Fruit fly (Drosophila melanogaster) whole organism, embryonic: Measurements from ENCODE around the gene Tailor.

Experiments used
- Antp ChIP-seq: fragments of 200-800 bp; sonication (Bioruptor generic); optimal IDR thresholded peaks from 3 replicates; lab custom pipeline; 2016; ENCODE audit warnings: missing biosample characterization, missing genetic modification characterization
- C15 ChIP-seq: fragments of 200-800 bp; sonication (Bioruptor generic); IDR thresholded peaks from 3 replicates; pipeline ENCODE4 v1.3.6; 2022; ENCODE audit warnings: missing biosample characterization, missing genetic modification characterization
- CG1024 ChIP-seq: fragments of 200-800 bp; sonication (Bioruptor generic); IDR thresholded peaks from 2 replicates; pipeline ENCODE4 v1.3.6; 2022; ENCODE audit warnings: missing biosample characterization, missing genetic modification characterization
- CG10267 ChIP-seq: fragments of 200-800 bp; sonication (Bioruptor generic); optimal IDR thresholded peaks from 2 replicates; lab custom pipeline; 2018; ENCODE audit warnings: missing biosample characterization, mild to moderate bottlenecking, missing genetic modification characterization, moderate library complexity
- CG10654 ChIP-seq: fragments of 200-800 bp; sonication (Bioruptor generic); optimal IDR thresholded peaks from 2 replicates; lab custom pipeline; 2016; ENCODE audit warnings: missing biosample characterization, missing genetic modification characterization
- CG12219 ChIP-seq: fragments of 200-800 bp; sonication (Bioruptor generic); optimal IDR thresholded peaks from 3 replicates; lab custom pipeline; 2018; ENCODE audit warnings: missing biosample characterization, mild to moderate bottlenecking, missing genetic modification characterization
- CG12659 ChIP-seq: fragments of 200-800 bp; sonication (Bioruptor generic); optimal IDR thresholded peaks from 3 replicates; lab custom pipeline; 2017; ENCODE audit warnings: mild to moderate bottlenecking, missing biosample characterization, missing genetic modification reagents, missing genetic modification characterization
- CG14710 ChIP-seq: fragments of 200-800 bp; sonication (Bioruptor generic); optimal IDR thresholded peaks from 3 replicates; lab custom pipeline; 2019; ENCODE audit warnings: missing biosample characterization, mild to moderate bottlenecking, missing genetic modification characterization, moderate library complexity
- CG1603 ChIP-seq: fragments of 200-800 bp; sonication (Bioruptor generic); optimal IDR thresholded peaks from 2 replicates; lab custom pipeline; 2019; ENCODE audit warnings: missing biosample characterization, mild to moderate bottlenecking, missing genetic modification characterization, moderate library complexity
- CG17361 ChIP-seq: fragments of 200-800 bp; sonication (Bioruptor generic); IDR thresholded peaks from 3 replicates; pipeline ENCODE4 v1.3.6; 2022; ENCODE audit warnings: missing biosample characterization, missing genetic modification characterization
- CG17802 ChIP-seq: fragments of 200-800 bp; sonication (Bioruptor generic); optimal IDR thresholded peaks from 2 replicates; lab custom pipeline; 2018; ENCODE audit warnings: missing biosample characterization, mild to moderate bottlenecking, missing genetic modification characterization, moderate library complexity
- CG17829 ChIP-seq: fragments of 200-800 bp; optimal IDR thresholded peaks from 2 replicates; lab custom pipeline; 2019; ENCODE audit warnings: missing biosample characterization, mild to moderate bottlenecking, missing genetic modification characterization, moderate library complexity
- CG2116 ChIP-seq: fragments of 200-800 bp; sonication (Bioruptor generic); optimal IDR thresholded peaks from 3 replicates; lab custom pipeline; 2018; ENCODE audit warnings: missing biosample characterization, mild to moderate bottlenecking, missing genetic modification characterization
- CG30403 ChIP-seq: fragments of 200-800 bp; sonication (Bioruptor generic); optimal IDR thresholded peaks from 3 replicates; lab custom pipeline; 2016; ENCODE audit warnings: missing biosample characterization, missing genetic modification characterization
- CG32767 ChIP-seq: fragments of 200-800 bp; sonication (Bioruptor generic); IDR thresholded peaks from 2 replicates; pipeline ENCODE4 v1.3.6; 2022; ENCODE audit warnings: missing biosample characterization, missing genetic modification characterization
- CG33213 ChIP-seq: fragments of 200-800 bp; sonication (Bioruptor generic); optimal IDR thresholded peaks from 3 replicates; lab custom pipeline; 2016; ENCODE audit warnings: missing biosample characterization, missing genetic modification characterization
- CG3995 ChIP-seq: fragments of 200-800 bp; sonication (Bioruptor generic); optimal IDR thresholded peaks from 3 replicates; lab custom pipeline; 2016; ENCODE audit warnings: missing biosample characterization, missing genetic modification characterization
- CG7963 ChIP-seq: fragments of 200-800 bp; sonication (Bioruptor generic); IDR thresholded peaks from 3 replicates; pipeline ENCODE4 v1.3.6; 2022; ENCODE audit warnings: missing biosample characterization, missing genetic modification characterization; ENCODE audit not compliant: partially characterized antibody
- CG8281 ChIP-seq: fragments of 200-800 bp; sonication (Bioruptor generic); optimal IDR thresholded peaks from 2 replicates; lab custom pipeline; 2018; ENCODE audit warnings: missing biosample characterization, mild to moderate bottlenecking, missing genetic modification characterization, moderate library complexity
- CG9876 ChIP-seq: fragments of 200-800 bp; sonication (Bioruptor generic); optimal IDR thresholded peaks from 2 replicates; lab custom pipeline; 2016; ENCODE audit warnings: missing biosample characterization, missing genetic modification characterization
- Dbx ChIP-seq: fragments of 200-800 bp; sonication (Bioruptor generic); IDR thresholded peaks from 3 replicates; pipeline ENCODE4 v1.3.6; 2022; ENCODE audit warnings: missing biosample characterization, missing genetic modification characterization
- Dll ChIP-seq: fragments of 200-800 bp; sonication (Bioruptor generic); IDR thresholded peaks from 4 replicates; pipeline ENCODE4 v1.3.6; 2022; ENCODE audit warnings: missing biosample characterization, missing genetic modification characterization; ENCODE audit not compliant: partially characterized antibody
- Doc2 ChIP-seq: fragments of 200-800 bp; sonication (Bioruptor generic); IDR thresholded peaks from 2 replicates; pipeline ENCODE4 v1.3.6; 2022; ENCODE audit warnings: missing biosample characterization, missing genetic modification characterization
- ERR ChIP-seq: fragments of 200-800 bp; sonication (Bioruptor generic); optimal IDR thresholded peaks from 2 replicates; lab custom pipeline; 2016; ENCODE audit warnings: missing biosample characterization, missing genetic modification characterization
- Hr3 ChIP-seq: fragments of 200-800 bp; sonication (Bioruptor generic); optimal IDR thresholded peaks from 3 replicates; lab custom pipeline; 2016; ENCODE audit warnings: missing biosample characterization, missing genetic modification characterization
- MBD-R2 ChIP-seq: fragments of 200-800 bp; sonication (Bioruptor generic); IDR thresholded peaks from 2 replicates; pipeline ENCODE4 v1.3.6; 2022; ENCODE audit warnings: missing biosample characterization, missing genetic modification characterization
- MESR4 ChIP-seq: fragments of 200-800 bp; sonication (Bioruptor generic); optimal IDR thresholded peaks from 2 replicates; lab custom pipeline; 2018; ENCODE audit warnings: missing biosample characterization, mild to moderate bottlenecking, missing genetic modification characterization, moderate library complexity
- Med ChIP-seq: fragments of 200-800 bp; sonication (Bioruptor generic); peaks from one replicate; lab custom pipeline; 2016; ENCODE audit warnings: missing biosample characterization, missing genetic modification characterization, mild to moderate bottlenecking, inconsistent platforms, moderate library complexity
- Nf-YC ChIP-seq: fragments of 200-800 bp; optimal IDR thresholded peaks from 3 replicates; lab custom pipeline; 2019; ENCODE audit warnings: missing biosample characterization, mild to moderate bottlenecking, missing genetic modification characterization, moderate library complexity
- Oli ChIP-seq: fragments of 200-800 bp; sonication (Bioruptor generic); optimal IDR thresholded peaks from 2 replicates; lab custom pipeline; 2018; ENCODE audit warnings: missing biosample characterization, mild to moderate bottlenecking, missing genetic modification characterization, moderate library complexity
- Sin3A ChIP-seq: fragments of >200 bp; optimal IDR thresholded peaks from 2 replicates; lab custom pipeline; 2018
- Six4 ChIP-seq: fragments of 200-800 bp; sonication (Bioruptor generic); optimal IDR thresholded peaks from 2 replicates; lab custom pipeline; 2016; ENCODE audit warnings: missing biosample characterization, missing genetic modification characterization
- Sry-δ ChIP-seq: fragments of 200-800 bp; sonication (Bioruptor generic); optimal IDR thresholded peaks from 2 replicates; lab custom pipeline; 2016; ENCODE audit warnings: missing biosample characterization, missing genetic modification characterization
- ash1 ChIP-seq: fragments of 200-800 bp; sonication (Bioruptor generic); optimal IDR thresholded peaks from 2 replicates; lab custom pipeline; 2018; ENCODE audit warnings: missing biosample characterization, mild to moderate bottlenecking, missing genetic modification characterization
- crc ChIP-seq: fragments of 200-800 bp; sonication (Bioruptor generic); optimal IDR thresholded peaks from 2 replicates; lab custom pipeline; 2016; ENCODE audit warnings: missing biosample characterization, missing genetic modification characterization
- cwo ChIP-seq: fragments of 200-800 bp; sonication (Bioruptor generic); optimal IDR thresholded peaks from 3 replicates; lab custom pipeline; 2017; ENCODE audit warnings: missing biosample characterization, missing genetic modification characterization, mild to moderate bottlenecking, moderate library complexity, missing genetic modification reagents
- dmrt11E ChIP-seq: fragments of 200-800 bp; sonication (Bioruptor generic); optimal IDR thresholded peaks from 3 replicates; lab custom pipeline; 2018; ENCODE audit warnings: missing biosample characterization, mild to moderate bottlenecking, missing genetic modification characterization, moderate library complexity
- eve ChIP-seq, 2 experiments: fragments of >200 bp; optimal IDR thresholded peaks; 2 replicates each; lab custom pipeline; 2017; ENCODE audit warnings: missing biosample characterization in 2 of 2, missing genetic modification characterization in 2 of 2
- ewg ChIP-seq: fragments of 200-800 bp; sonication (Bioruptor generic); optimal IDR thresholded peaks from 3 replicates; lab custom pipeline; 2017; ENCODE audit warnings: mild to moderate bottlenecking, missing biosample characterization, missing genetic modification reagents, missing genetic modification characterization
- fd64A ChIP-seq: fragments of 200-800 bp; sonication (Bioruptor generic); optimal IDR thresholded peaks from 3 replicates; lab custom pipeline; 2018; ENCODE audit warnings: missing biosample characterization, mild to moderate bottlenecking, missing genetic modification characterization
- fru ChIP-seq: fragments of >200 bp; optimal IDR thresholded peaks from 2 replicates; lab custom pipeline; 2017
- nmo ChIP-seq: fragments of 200-800 bp; sonication (Bioruptor generic); optimal IDR thresholded peaks from 2 replicates; lab custom pipeline; 2018; ENCODE audit warnings: missing biosample characterization, mild to moderate bottlenecking, missing genetic modification characterization, moderate library complexity
- pan ChIP-seq, 4 experiments: fragments of >200 bp in 3 of 4; fragments of 200-800 bp in 1 of 4; sonication (Bioruptor generic) in 1 of 4; optimal IDR thresholded peaks in 3 of 4; IDR thresholded peaks in 1 of 4; 2 replicates each; pipeline versions ENCODE4 v1.3.6 to Lab custom; 2017 to 2022; ENCODE audit warnings: missing biosample characterization in 2 of 4, missing genetic modification characterization in 2 of 4, mixed read lengths in 1 of 4
- peb ChIP-seq: fragments of 200-800 bp; sonication (Bioruptor generic); IDR thresholded peaks from 2 replicates; pipeline ENCODE4 v1.3.6; 2022; ENCODE audit warnings: missing biosample characterization, missing genetic modification characterization
- pfk ChIP-seq: fragments of 200-800 bp; sonication (Bioruptor generic); optimal IDR thresholded peaks from 2 replicates; lab custom pipeline; 2018; ENCODE audit warnings: missing biosample characterization, mild to moderate bottlenecking, missing genetic modification characterization, moderate library complexity
- phol ChIP-seq: fragments of 200-800 bp; sonication (Bioruptor generic); optimal IDR thresholded peaks from 3 replicates; lab custom pipeline; 2018; ENCODE audit warnings: missing biosample characterization, mild to moderate bottlenecking, missing genetic modification characterization, moderate library complexity
- salm ChIP-seq: fragments of 200-800 bp; sonication (Bioruptor generic); optimal IDR thresholded peaks from 2 replicates; lab custom pipeline; 2018; ENCODE audit warnings: missing biosample characterization, mild to moderate bottlenecking, missing genetic modification characterization
- tin ChIP-seq: fragments of 200-800 bp; sonication (Bioruptor generic); optimal IDR thresholded peaks from 3 replicates; lab custom pipeline; 2016; ENCODE audit warnings: missing biosample characterization, missing genetic modification characterization
- tna ChIP-seq: fragments of 200-800 bp; sonication (Bioruptor generic); IDR thresholded peaks from 2 replicates; pipeline ENCODE4 v1.3.6; 2022; ENCODE audit warnings: missing biosample characterization, missing genetic modification characterization; ENCODE audit not compliant: partially characterized antibody
- wek ChIP-seq: fragments of 200-800 bp; sonication (Bioruptor generic); optimal IDR thresholded peaks from 3 replicates; lab custom pipeline; 2018; ENCODE audit warnings: missing biosample characterization, mild to moderate bottlenecking, missing genetic modification characterization, moderate library complexity

Tailor gene

dm6 chr3R:7080157-7080916, 5.5 kb downstream of the Tailor start, which contains the start of gene Ref1 (continued):
- TF ChIP-seq MBD-R2 (GFP tag; lab: Robert Waterston, UW), result peak; percentile 39; the same call in 1 of the 2 replicates
- TF ChIP-seq pfk, result peak; percentile 92
- TF ChIP-seq nmo (GFP tag; lab: Kevin White, UChicago), result peak; percentile 23
- no peak for TF ChIP-seq wek (GFP tag; lab: Kevin White, UChicago)
- peak; percentile 29 for TF ChIP-seq CG14710 (tag; lab: Kevin White, UChicago)
- TF ChIP-seq Nf-YC (tag; lab: Kevin White, UChicago), result peak; percentile 28
- no peak for TF ChIP-seq Dll (GFP tag; lab: Robert Waterston, UW)
- no peak for TF ChIP-seq CG32767 (GFP tag; lab: Robert Waterston, UW)
- no peak for TF ChIP-seq ewg (GFP tag; lab: Kevin White, UChicago)
- 0 out of 3 replicates have a peak, but pooled peaks have one; percentile 30 for TF ChIP-seq CG17361 (GFP tag; lab: Robert Waterston, UW)
- no peak for TF ChIP-seq fd64A (GFP tag; lab: Kevin White, UChicago)
- peak; percentile 17 for TF ChIP-seq dmrt11E (tag; lab: Kevin White, UChicago)
- TF ChIP-seq CG1603 (tag; lab: Kevin White, UChicago), result peak; percentile 100
- TF ChIP-seq CG17802 (tag; lab: Kevin White, UChicago), result peak; percentile 91
- peak; percentile 14 for TF ChIP-seq CG3995
- peak; percentile 5 for TF ChIP-seq CG2116 (GFP tag; lab: Kevin White, UChicago)
- TF ChIP-seq CG1024 (GFP tag; lab: Robert Waterston, UW), result peak; percentile 93
- no peak for TF ChIP-seq CG8281 (tag; lab: Kevin White, UChicago)
- no peak for TF ChIP-seq CG33213 (GFP tag; lab: Kevin White, UChicago)
- no peak for TF ChIP-seq CG12219 (GFP tag; lab: Kevin White, UChicago)
- TF ChIP-seq phol (tag; lab: Kevin White, UChicago), result peak; percentile 100
- no peak for TF ChIP-seq Six4
- TF ChIP-seq tin (GFP tag; lab: Kevin White, UChicago), result no peak
- no peak for TF ChIP-seq Dbx (GFP tag; lab: Robert Waterston, UW)
- TF ChIP-seq crc (GFP tag; lab: Kevin White, UChicago), result no peak
- no peak for TF ChIP-seq CG7963 (GFP tag; lab: Robert Waterston, UW)
- TF ChIP-seq Sin3A (lab: Kevin White, UChicago), result peak; percentile 14
- TF ChIP-seq MESR4, result peak; percentile 94
- TF ChIP-seq peb (GFP tag; lab: Robert Waterston, UW), result no peak
- TF ChIP-seq Doc2 (GFP tag; lab: Robert Waterston, UW), result no peak
- no peak for TF ChIP-seq fru (lab: Kevin White, UChicago)
- no peak for TF ChIP-seq ERR (GFP tag; lab: Kevin White, UChicago)
- no peak for TF ChIP-seq C15 (GFP tag; lab: Robert Waterston, UW)
- no peak for TF ChIP-seq Hr3 (GFP tag; lab: Kevin White, UChicago)
- TF ChIP-seq pan (optimal IDR thresholded peaks at IDR 0.05; lab: Kevin White, UChicago), result no peak
- no peak for TF ChIP-seq pan (GFP tag; optimal IDR thresholded peaks at IDR 0.05 in 1 of 2, IDR thresholded peaks at IDR 0.05 in 1 of 2)
- peak; percentile 72 for TF ChIP-seq CG12659 (GFP tag; lab: Kevin White, UChicago)
- TF ChIP-seq, all 482 proteins: peak for 36

- TF ChIP-seq tna (GFP tag; lab: Robert Waterston, UW), result 0 out of 2 replicates have a peak, but pooled peaks have one; percentile 34
- TF ChIP-seq Antp, result no peak
- TF ChIP-seq ash1 (GFP tag; lab: Kevin White, UChicago), result no peak
- no peak for TF ChIP-seq CG10654 (GFP tag; lab: Kevin White, UChicago)
- TF ChIP-seq CG17829 (tag; lab: Kevin White, UChicago), result no peak
- no peak for TF ChIP-seq Sry-δ
- TF ChIP-seq salm (tag; lab: Kevin White, UChicago), result no peak
- TF ChIP-seq CG30403 (GFP tag; lab: Kevin White, UChicago), result no peak
- no peak for TF ChIP-seq CG10267
- TF ChIP-seq eve (GFP tag; optimal IDR thresholded peaks at IDR 0.05; lab: Kevin White, UChicago), result no peak
- TF ChIP-seq cwo, result no peak
- peak; percentile 60 for TF ChIP-seq Med (GFP tag; lab: Kevin White, UChicago)
- TF ChIP-seq Oli (tag; lab: Kevin White, UChicago), result no peak
- no peak for TF ChIP-seq CG9876
Observed at dm6 chr3R:7079718-7080117, 6.2 kb downstream of the Tailor start.
